Worm (Caenorhabditis elegans) whole organism, L1 larva: ENCODE results near the gene M01E10.3.

Experiments
- C04F5.9 ChIP-seq: sonication (generic microtip); optimal IDR thresholded peaks from 2 replicates; lab custom pipeline; 2016; ENCODE audit warnings: missing genetic modification characterization, missing compliant biosample characterization
- dpl-1 ChIP-seq, 3 experiments: fragments of 150-350 bp in 2 of 3; sonication (generic microtip) in 1 of 3; optimal IDR thresholded peaks; 2 replicates each; lab custom pipeline; 2014 to 2017; ENCODE audit warnings: missing biosample characterization in 3 of 3, missing genetic modification characterization in 3 of 3, missing genetic modification reagents in 3 of 3
- egl-27 ChIP-seq, 2 experiments: fragments of 150-350 bp in 1 of 2; sonication (generic microtip); optimal IDR thresholded peaks; 3 replicates each; lab custom pipeline; 2017 to 2018; ENCODE audit warnings: missing biosample characterization in 2 of 2, missing genetic modification characterization in 2 of 2, missing genetic modification reagents in 2 of 2
- lsy-2 ChIP-seq, 2 experiments: fragments of 150-350 bp; optimal IDR thresholded peaks; 2 replicates each; lab custom pipeline; 2014; ENCODE audit warnings: missing biosample characterization in 2 of 2, missing genetic modification characterization in 2 of 2
- mep-1 ChIP-seq: fragments of 150-350 bp; optimal IDR thresholded peaks from 2 replicates; lab custom pipeline; 2014; ENCODE audit warnings: missing biosample characterization, missing genetic modification characterization
- nhr-77 ChIP-seq: fragments of 150-350 bp; optimal IDR thresholded peaks from 2 replicates; lab custom pipeline; 2014; ENCODE audit warnings: missing biosample characterization, missing genetic modification characterization
- pqm-1 ChIP-seq: sonication (generic microtip); optimal IDR thresholded peaks from 3 replicates; lab custom pipeline; 2017; ENCODE audit warnings: missing biosample characterization, missing genetic modification characterization
- snpc-4 ChIP-seq: fragments of 150-350 bp; optimal IDR thresholded peaks from 2 replicates; lab custom pipeline; 2014; ENCODE audit warnings: missing biosample characterization, missing genetic modification characterization
- unc-130 ChIP-seq: fragments of 150-350 bp; optimal IDR thresholded peaks from 2 replicates; lab custom pipeline; 2017; ENCODE audit warnings: missing biosample characterization, missing genetic modification characterization, inconsistent platforms

ce11 chrIII:2030776-2031565 lies 23.0 kb downstream of the M01E10.3 start:
- TF ChIP-seq dpl-1 (GFP tag; optimal IDR thresholded peaks at IDR 0.05; lab: Kevin White, UChicago) (no peak), snpc-4 (tag; lab: Kevin White, UChicago) (no peak), unc-130 (tag; lab: Kevin White, UChicago) (no peak), lsy-2 (tag; optimal IDR thresholded peaks at IDR 0.05; lab: Kevin White, UChicago) (no peak), C04F5.9 (tag; lab: Kevin White, UChicago) (no peak), mep-1 (tag; lab: Kevin White, UChicago) (no peak), pqm-1 (tag; lab: Kevin White, UChicago) (no peak), egl-27 (tag; optimal IDR thresholded peaks at IDR 0.05; lab: Kevin White, UChicago) (no peak), nhr-77 (no peak)
